Worm (Caenorhabditis elegans) whole organism, L2 larva: ENCODE measurements around the gene srh-181.

Experiments used
- C34F6.9 ChIP-seq: fragments of 150-350 bp; optimal IDR thresholded peaks from 2 replicates; lab custom pipeline; 2014; ENCODE audit warnings: missing biosample characterization, missing genetic modification characterization
- F13H6.1 ChIP-seq: sonication (generic microtip); optimal IDR thresholded peaks from 2 replicates; lab custom pipeline; 2016; ENCODE audit warnings: missing genetic modification characterization, missing compliant biosample characterization
- R02D3.7 ChIP-seq: fragments of 150-350 bp; optimal IDR thresholded peaks from 2 replicates; lab custom pipeline; 2014; ENCODE audit warnings: missing biosample characterization, missing genetic modification characterization
- aly-2 ChIP-seq: fragments of 150-350 bp; optimal IDR thresholded peaks from 2 replicates; lab custom pipeline; 2014; ENCODE audit warnings: missing biosample characterization, missing genetic modification characterization
- ama-1 ChIP-seq: fragments of 150-350 bp; optimal IDR thresholded peaks from 2 replicates; lab custom pipeline; 2018; ENCODE audit warnings: inconsistent platforms
- blmp-1 ChIP-seq: sonication (generic microtip); optimal IDR thresholded peaks from 2 replicates; lab custom pipeline; 2017; ENCODE audit warnings: missing genetic modification characterization, mild to moderate bottlenecking, missing compliant biosample characterization, antibody characterized with exemption, moderate library complexity; ENCODE audit not compliant: insufficient read depth
- ceh-16 ChIP-seq: fragments of 150-350 bp; optimal IDR thresholded peaks from 2 replicates; lab custom pipeline; 2014; ENCODE audit warnings: missing biosample characterization, missing genetic modification characterization
- ceh-82 ChIP-seq: fragments of 150-350 bp; optimal IDR thresholded peaks from 2 replicates; lab custom pipeline; 2014; ENCODE audit warnings: missing biosample characterization, missing genetic modification characterization
- crh-2 ChIP-seq: sonication (generic microtip); optimal IDR thresholded peaks from 2 replicates; lab custom pipeline; 2017; ENCODE audit warnings: missing biosample characterization, missing genetic modification characterization
- dmd-4 ChIP-seq: sonication (generic microtip); optimal IDR thresholded peaks from 2 replicates; lab custom pipeline; 2017; ENCODE audit warnings: missing biosample characterization, missing genetic modification characterization
- elt-1 ChIP-seq: fragments of 150-350 bp; optimal IDR thresholded peaks from 2 replicates; lab custom pipeline; 2014; ENCODE audit warnings: missing biosample characterization, missing genetic modification characterization
- elt-3 ChIP-seq: sonication (generic microtip); optimal IDR thresholded peaks from 2 replicates; lab custom pipeline; 2017; ENCODE audit warnings: missing biosample characterization, missing genetic modification characterization
- fos-1 ChIP-seq: fragments of 150-350 bp; optimal IDR thresholded peaks from 2 replicates; lab custom pipeline; 2014; ENCODE audit warnings: missing biosample characterization, missing genetic modification characterization
- lin-13 ChIP-seq: fragments of 150-350 bp; optimal IDR thresholded peaks from 2 replicates; lab custom pipeline; 2014; ENCODE audit warnings: missing biosample characterization, missing genetic modification reagents, missing genetic modification characterization
- lin-39 ChIP-seq: fragments of 150-350 bp; optimal IDR thresholded peaks from 2 replicates; lab custom pipeline; 2014; ENCODE audit warnings: missing biosample characterization, missing genetic modification reagents, missing genetic modification characterization
- lsy-2 ChIP-seq, 2 experiments: fragments of 150-350 bp in 1 of 2; sonication (generic microtip) in 1 of 2; optimal IDR thresholded peaks; 2 replicates each; lab custom pipeline; 2014 to 2017; ENCODE audit warnings: missing biosample characterization in 2 of 2, missing genetic modification characterization in 2 of 2
- mab-5 ChIP-seq: fragments of 150-350 bp; optimal IDR thresholded peaks from 2 replicates; lab custom pipeline; 2014; ENCODE audit warnings: missing biosample characterization, missing genetic modification characterization
- mbf-1 ChIP-seq: sonication (generic microtip); optimal IDR thresholded peaks from 2 replicates; lab custom pipeline; 2017; ENCODE audit warnings: missing biosample characterization, missing genetic modification characterization
- mdl-1 ChIP-seq, 2 experiments: fragments of 150-350 bp in 1 of 2; sonication (generic microtip) in 1 of 2; optimal IDR thresholded peaks; 2 replicates each; lab custom pipeline; 2017; ENCODE audit warnings: missing biosample characterization in 2 of 2, missing genetic modification characterization in 2 of 2
- nhr-11 ChIP-seq: fragments of 150-350 bp; optimal IDR thresholded peaks from 2 replicates; lab custom pipeline; 2014; ENCODE audit warnings: missing biosample characterization, missing genetic modification characterization
- nhr-12 ChIP-seq: fragments of 150-350 bp; optimal IDR thresholded peaks from 2 replicates; lab custom pipeline; 2014; ENCODE audit warnings: missing biosample characterization, missing genetic modification characterization
- nhr-129 ChIP-seq: fragments of 150-350 bp; optimal IDR thresholded peaks from 2 replicates; lab custom pipeline; 2014; ENCODE audit warnings: missing biosample characterization, missing genetic modification characterization
- nhr-21 ChIP-seq: fragments of 150-350 bp; optimal IDR thresholded peaks from 2 replicates; lab custom pipeline; 2014; ENCODE audit warnings: missing biosample characterization, missing genetic modification characterization
- nhr-25 ChIP-seq: fragments of 150-350 bp; sonication (generic microtip); optimal IDR thresholded peaks from 3 replicates; lab custom pipeline; 2014; ENCODE audit warnings: missing biosample characterization, missing genetic modification characterization
- nhr-6 ChIP-seq: fragments of 150-350 bp; optimal IDR thresholded peaks from 2 replicates; lab custom pipeline; 2014; ENCODE audit warnings: missing biosample characterization, missing genetic modification characterization
- nhr-77 ChIP-seq: fragments of 150-350 bp; optimal IDR thresholded peaks from 2 replicates; lab custom pipeline; 2014; ENCODE audit warnings: missing biosample characterization, missing genetic modification characterization
- peb-1 ChIP-seq: fragments of 150-350 bp; optimal IDR thresholded peaks from 2 replicates; lab custom pipeline; 2014; ENCODE audit warnings: missing biosample characterization, missing genetic modification characterization
- sem-4 ChIP-seq: fragments of 150-350 bp; optimal IDR thresholded peaks from 2 replicates; lab custom pipeline; 2014; ENCODE audit warnings: missing biosample characterization, missing genetic modification reagents, missing genetic modification characterization
- skn-1 ChIP-seq: sonication (generic microtip); optimal IDR thresholded peaks from 2 replicates; lab custom pipeline; 2017; ENCODE audit warnings: missing biosample characterization, missing genetic modification characterization
- sma-9 ChIP-seq, 2 experiments: fragments of 150-350 bp in 1 of 2; sonication (generic microtip) in 1 of 2; optimal IDR thresholded peaks; 2 replicates each; lab custom pipeline; 2014 to 2016; ENCODE audit warnings: missing genetic modification characterization in 2 of 2, mild to moderate bottlenecking in 1 of 2, missing biosample characterization in 1 of 2, missing compliant biosample characterization in 1 of 2, missing genetic modification reagents in 1 of 2, moderate library complexity in 1 of 2
- snpc-4 ChIP-seq: fragments of 150-350 bp; optimal IDR thresholded peaks from 2 replicates; lab custom pipeline; 2014; ENCODE audit warnings: missing biosample characterization, missing genetic modification characterization
- unc-39 ChIP-seq: fragments of 150-350 bp; optimal IDR thresholded peaks from 2 replicates; lab custom pipeline; 2014; ENCODE audit warnings: missing biosample characterization, missing genetic modification characterization
- unc-55 ChIP-seq: fragments of 150-350 bp; sonication (generic microtip); optimal IDR thresholded peaks from 3 replicates; lab custom pipeline; 2014; ENCODE audit warnings: missing biosample characterization, missing genetic modification reagents, missing genetic modification characterization
- unc-62 ChIP-seq: fragments of 150-350 bp; optimal IDR thresholded peaks from 2 replicates; lab custom pipeline; 2014; ENCODE audit warnings: missing biosample characterization, missing genetic modification reagents, missing genetic modification characterization
- zag-1 ChIP-seq: fragments of 150-350 bp; optimal IDR thresholded peaks from 2 replicates; lab custom pipeline; 2014; ENCODE audit warnings: missing biosample characterization, missing genetic modification characterization
- ztf-1 ChIP-seq: fragments of 200-800 bp; sonication (Bioruptor generic); conservative IDR thresholded peaks from 2 replicates; pipeline ENCODE4 v1.3.6; 2022; ENCODE audit warnings: missing genetic modification characterization, missing compliant biosample characterization
- ztf-4 ChIP-seq: fragments of 150-350 bp; optimal IDR thresholded peaks from 2 replicates; lab custom pipeline; 2014; ENCODE audit warnings: missing biosample characterization, missing genetic modification characterization

srh-181 gene

ce11 chrV:18487158-18487557 lies 12.8 kb downstream of the srh-181 start, which contains the start of gene Y51A2D.18:
Y51A2D.18 (minus strand) TSS chrV:18487258.
- no peak for TF ChIP-seq elt-1 (tag; lab: Kevin White, UChicago)
- no peak for TF ChIP-seq fos-1 (tag; lab: Kevin White, UChicago)
- no peak for TF ChIP-seq skn-1 (tag; lab: Kevin White, UChicago)
- TF ChIP-seq blmp-1 (tag; lab: Kevin White, UChicago): no peak
- TF ChIP-seq nhr-6 (tag; lab: Kevin White, UChicago): no peak
- TF ChIP-seq mab-5 (tag; lab: Kevin White, UChicago): no peak
- no peak for TF ChIP-seq unc-39 (tag; lab: Kevin White, UChicago)
- no peak for TF ChIP-seq ztf-4 (tag; lab: Kevin White, UChicago)
- no peak for TF ChIP-seq peb-1
- no peak for TF ChIP-seq aly-2 (tag; lab: Kevin White, UChicago)
- no peak for TF ChIP-seq nhr-12 (tag; lab: Kevin White, UChicago)
- TF ChIP-seq F13H6.1 (tag; lab: Kevin White, UChicago): no peak
- no peak for TF ChIP-seq elt-3 (tag; lab: Kevin White, UChicago)
- TF ChIP-seq ceh-82: no peak
- no peak for TF ChIP-seq zag-1 (tag; lab: Kevin White, UChicago)
- no peak for TF ChIP-seq ceh-16

- TF ChIP-seq aly-2 (tag; lab: Kevin White, UChicago) (no peak), unc-55 (GFP tag; lab: Kevin White, UChicago) (peak; percentile 76), snpc-4 (tag; lab: Kevin White, UChicago) (peak; percentile 62), peb-1 (no peak), unc-39 (tag; lab: Kevin White, UChicago) (peak; percentile 31), F13H6.1 (tag; lab: Kevin White, UChicago) (peak; percentile 6), lsy-2 (tag; optimal IDR thresholded peaks at IDR 0.05; lab: Kevin White, UChicago) (peak in 1 of 2 experiments; percentile 64), C34F6.9 (tag; lab: Kevin White, UChicago) (peak; percentile 69), sma-9 (GFP tag; optimal IDR thresholded peaks at IDR 0.05; lab: Kevin White, UChicago) (no peak), sma-9 (tag; optimal IDR thresholded peaks at IDR 0.05; lab: Kevin White, UChicago) (no peak), nhr-129 (tag; lab: Kevin White, UChicago) (peak; percentile 52), zag-1 (tag; lab: Kevin White, UChicago) (peak; percentile 67), mdl-1 (tag; optimal IDR thresholded peaks at IDR 0.05; lab: Kevin White, UChicago) (peak in 1 of 2 experiments; percentile 55)
Observed at ce11 chrV:18490284-18490832, 16.0 kb downstream of the srh-181 start.

- TF ChIP-seq nhr-21 (tag; lab: Kevin White, UChicago): no peak
- no peak for TF ChIP-seq R02D3.7 (tag; lab: Kevin White, UChicago)
- TF ChIP-seq ceh-82: no peak
- TF ChIP-seq nhr-12 (tag; lab: Kevin White, UChicago): no peak
- TF ChIP-seq nhr-77 (tag; lab: Kevin White, UChicago): no peak
- no peak for TF ChIP-seq ama-1
- TF ChIP-seq sem-4 (tag; lab: Kevin White, UChicago): no peak
- TF ChIP-seq skn-1 (tag; lab: Kevin White, UChicago): no peak
Observed at ce11 chrV:18491961-18492360, 17.6 kb downstream of the srh-181 start, which contains the start of gene slo-1. slo-1 (plus strand) TSS chrV:18492261.

ce11 chrV:18504610-18505009 lies 30.3 kb downstream of the srh-181 start:
- TF ChIP-seq zag-1 (tag; lab: Kevin White, UChicago): no peak
- no peak for TF ChIP-seq lin-39 (tag; lab: Kevin White, UChicago)
- no peak for TF ChIP-seq nhr-129 (tag; lab: Kevin White, UChicago)
- no peak for TF ChIP-seq ceh-16
- TF ChIP-seq ztf-1 (GFP tag; lab: Robert Waterston, UW): no peak
- TF ChIP-seq dmd-4 (tag; lab: Kevin White, UChicago): no peak
- no peak for TF ChIP-seq peb-1
- no peak for TF ChIP-seq nhr-11 (tag; lab: Kevin White, UChicago)
- TF ChIP-seq lsy-2 (tag; optimal IDR thresholded peaks at IDR 0.05; lab: Kevin White, UChicago): no peak
- TF ChIP-seq unc-62: no peak
- no peak for TF ChIP-seq mbf-1
- TF ChIP-seq mdl-1 (tag; optimal IDR thresholded peaks at IDR 0.05; lab: Kevin White, UChicago): no peak
- no peak for TF ChIP-seq lin-13 (GFP tag; lab: Kevin White, UChicago)
- TF ChIP-seq crh-2 (tag; lab: Kevin White, UChicago): no peak
- no peak for TF ChIP-seq aly-2 (tag; lab: Kevin White, UChicago)
- no peak for TF ChIP-seq nhr-25
- TF ChIP-seq nhr-77 (tag; lab: Kevin White, UChicago): no peak
